Worm (Caenorhabditis elegans): ENCODE results near the gene del-6.
A peak's percentile ranks its signal among the peaks of the same experiment; 100 is the strongest.

del-6 gene

DNA sequence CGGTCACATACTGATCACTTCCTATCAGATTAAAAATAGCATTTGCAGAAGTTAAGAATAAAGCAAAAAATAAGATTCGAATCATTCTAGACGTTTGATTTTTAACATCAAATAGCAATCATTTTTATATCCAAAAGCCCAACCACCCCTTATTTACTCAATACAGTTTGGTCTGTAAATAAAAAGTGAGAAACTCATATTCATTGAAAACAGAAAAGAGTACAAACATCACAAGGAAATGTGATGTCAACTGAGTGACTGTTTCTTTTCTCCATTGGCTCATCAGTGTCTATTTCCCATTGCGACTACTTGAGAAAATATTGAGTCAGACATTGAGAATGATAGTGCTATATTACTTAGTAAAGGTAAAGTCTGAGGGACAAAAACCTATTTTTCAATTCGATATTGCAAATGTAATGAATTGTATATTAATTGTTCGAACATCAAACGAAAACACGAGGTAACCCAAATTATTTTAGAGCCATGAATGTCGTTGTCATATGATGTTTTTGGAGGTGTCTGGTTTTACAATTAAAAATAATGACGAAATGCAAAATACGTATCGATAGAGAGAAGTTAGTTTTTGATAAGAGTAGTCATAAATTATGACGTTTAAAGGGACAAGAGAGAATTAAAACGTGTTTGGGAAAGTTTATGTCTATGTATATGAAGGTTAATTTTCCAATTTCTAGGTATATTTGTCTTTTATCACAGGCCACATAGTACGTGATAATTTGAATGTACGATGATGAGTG lies 17.2 kb downstream of the del-6 start, which contains the start of gene ttr-23:
ttr-23 (minus strand) TSS at position 87 of the 755 bp plus-strand sequence.
- TF ChIP-seq madf-10 (tag; optimal IDR thresholded peaks at IDR 0.05) (no peak), unc-62 (GFP tag; optimal IDR thresholded peaks at IDR 0.05) (peak; percentile 91), nhr-80 (tag; optimal IDR thresholded peaks at IDR 0.05) (peak; percentile 50)

DNA sequence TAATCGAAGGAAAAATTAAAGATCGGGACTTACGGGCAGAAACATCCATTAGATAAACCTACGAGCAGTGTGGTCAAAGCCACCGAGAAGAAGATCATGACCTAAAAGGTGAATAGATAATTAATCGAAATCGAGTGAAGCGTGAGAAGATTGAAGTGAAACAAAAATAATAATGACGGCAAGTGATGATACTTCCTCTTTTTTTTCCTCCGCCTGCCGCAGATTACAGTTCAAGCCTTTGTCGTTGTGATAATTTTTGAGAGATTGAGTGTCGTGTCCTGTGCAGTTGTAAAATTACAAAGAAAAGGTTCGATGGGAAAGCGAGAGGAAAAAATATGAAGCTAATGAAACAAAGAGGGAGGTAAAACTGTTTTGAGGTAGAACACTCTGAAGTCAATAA lies 19.8 kb downstream of the del-6 start, which contains the start of gene T21C9.9:
T21C9.9 (minus strand) TSS at position 101 of the 400 bp plus-strand sequence.
- 0 out of 2 replicates have a peak, but pooled peaks have one; percentile 13 for TF ChIP-seq F37B4.10 (GFP tag; IDR thresholded peaks at IDR 0.05)
- no peak for TF ChIP-seq nhr-27 (tag; optimal IDR thresholded peaks at IDR 0.05)
- TF ChIP-seq lin-54 (GFP tag; optimal IDR thresholded peaks at IDR 0.05), result no peak
- TF ChIP-seq Y53F4B.3 (GFP tag; IDR thresholded peaks at IDR 0.05), result no peak

DNA sequence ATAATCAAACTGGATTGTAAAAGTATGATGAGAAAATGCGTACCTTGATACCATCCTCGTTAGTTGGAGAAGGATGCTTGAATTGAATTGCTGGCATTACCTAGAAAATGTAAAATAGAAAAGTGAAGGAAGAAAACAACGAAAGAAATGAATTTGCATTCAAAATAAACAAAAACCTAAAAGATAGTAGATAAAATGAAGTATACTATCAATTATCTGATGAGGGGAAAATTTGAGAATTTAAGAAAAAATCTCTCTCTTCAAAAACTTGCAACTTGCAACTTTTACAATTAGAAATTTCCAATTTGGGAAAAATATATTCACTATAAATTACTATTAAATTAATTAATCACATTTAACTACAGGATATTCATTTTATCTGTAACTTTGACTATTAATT lies 22.1 kb downstream of the del-6 start, which contains the start of gene T21C9.11:
T21C9.11 (minus strand) TSS at position 101 of the 400 bp plus-strand sequence.
- no peak for TF ChIP-seq ztf-18 (tag; optimal IDR thresholded peaks at IDR 0.05)
- TF ChIP-seq ztf-28 (GFP tag; IDR thresholded peaks at IDR 0.05), result no peak
- TF ChIP-seq sea-2 (GFP tag; IDR thresholded peaks at IDR 0.05), result no peak
- TF ChIP-seq nfya-1 (tag; optimal IDR thresholded peaks at IDR 0.05; ENCODE audit: borderline replicate concordance, insufficient read depth), result no peak
- no peak for TF ChIP-seq K11D2.4 (GFP tag; IDR thresholded peaks at IDR 0.05)
- no peak for TF ChIP-seq F22D6.2 (tag; optimal IDR thresholded peaks at IDR 0.05)
- no peak for TF ChIP-seq bed-1 (GFP tag; IDR thresholded peaks at IDR 0.05)
- no peak for TF ChIP-seq nfya-2 (GFP tag; IDR thresholded peaks at IDR 0.05)
- no peak for TF ChIP-seq ztf-25 (GFP tag; IDR thresholded peaks at IDR 0.05)
- TF ChIP-seq ceh-79 (tag; optimal IDR thresholded peaks at IDR 0.05), result no peak
- TF ChIP-seq hsf-1 (GFP tag; IDR thresholded peaks at IDR 0.05), result no peak
- TF ChIP-seq egl-44 (GFP tag; IDR thresholded peaks at IDR 0.05), result no peak
- TF ChIP-seq sptf-2 (GFP tag; optimal IDR thresholded peaks at IDR 0.05), result no peak
- TF ChIP-seq D2030.7 (GFP tag; IDR thresholded peaks at IDR 0.05), result no peak
- TF ChIP-seq bed-2 (GFP tag; IDR thresholded peaks at IDR 0.05), result no peak
- no peak for TF ChIP-seq him-1 (tag; optimal IDR thresholded peaks at IDR 0.05)
- TF ChIP-seq mes-4 (tag; optimal IDR thresholded peaks at IDR 0.05), result no peak
- no peak for TF ChIP-seq repo-1 (tag; optimal IDR thresholded peaks at IDR 0.05)
- TF ChIP-seq F52B5.7 (tag; optimal IDR thresholded peaks at IDR 0.05), result no peak
- no peak for TF ChIP-seq tbx-9 (tag; optimal IDR thresholded peaks at IDR 0.05; ENCODE audit: borderline replicate concordance)

DNA sequence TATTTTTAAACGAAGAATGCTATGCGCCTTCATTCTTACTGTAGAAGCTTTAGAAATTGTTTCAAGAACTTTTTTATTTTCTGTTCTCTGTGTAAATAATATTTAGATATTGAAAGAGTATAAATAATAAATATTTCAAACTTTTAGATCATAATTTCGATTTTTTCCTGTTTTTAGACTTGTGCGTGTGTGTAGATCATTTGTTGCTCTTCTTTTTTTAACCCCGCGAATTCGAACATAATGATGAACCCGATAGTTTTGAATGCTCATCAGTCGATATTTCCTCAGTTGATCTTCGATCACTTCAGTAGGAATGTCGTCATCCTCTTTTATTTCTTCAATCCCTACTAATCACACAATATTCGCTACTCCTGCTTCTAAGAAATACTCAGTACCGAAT lies 24.5 kb downstream of the del-6 start, which contains the start of gene T21C9.13:
T21C9.13 (plus strand) TSS at position 33 of the 400 bp plus-strand sequence.
- TF ChIP-seq xnd-1 (tag; optimal IDR thresholded peaks at IDR 0.05) (peak; percentile 10), madf-6 (GFP tag; IDR thresholded peaks at IDR 0.05) (peak; percentile 60; the same call in 1 of the 2 replicates), B0336.3 (GFP tag; IDR thresholded peaks at IDR 0.05) (no peak), mxl-1 (tag; optimal IDR thresholded peaks at IDR 0.05) (no peak), efl-1 (GFP tag; optimal IDR thresholded peaks at IDR 0.05) (peak; percentile 55), lsl-1 (GFP tag; optimal IDR thresholded peaks at IDR 0.05) (peak; percentile 45)
